Worm (Caenorhabditis elegans): ENCODE data around the gene T01B7.13.

The T01B7.13 gene

DNA sequence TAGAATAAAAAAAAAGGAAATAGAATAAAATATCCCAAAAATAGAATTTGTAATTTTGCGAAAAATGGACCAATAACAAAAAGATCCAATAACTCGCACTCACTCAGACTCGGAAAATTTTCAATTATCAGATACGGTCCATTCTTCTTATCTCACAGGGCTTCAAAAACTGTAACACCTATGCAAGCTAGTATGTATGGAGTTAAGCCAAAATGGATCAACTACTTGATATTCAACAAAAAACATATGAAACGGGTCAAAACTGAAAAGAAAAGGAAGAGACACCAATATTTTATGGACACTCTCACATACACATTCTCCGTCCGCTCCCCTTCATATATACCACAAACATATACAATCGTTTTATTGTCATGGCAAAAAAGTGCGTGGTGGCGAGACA is 29.6 kb upstream of the T01B7.13 start, which contains the start of gene C34C6.9:
Gene C34C6.9 (plus strand): TSS at position 301 of the 400 bp plus-strand sequence.
- no peak for TF ChIP-seq fkh-8 (tag; optimal IDR thresholded peaks at IDR 0.05)

DNA sequence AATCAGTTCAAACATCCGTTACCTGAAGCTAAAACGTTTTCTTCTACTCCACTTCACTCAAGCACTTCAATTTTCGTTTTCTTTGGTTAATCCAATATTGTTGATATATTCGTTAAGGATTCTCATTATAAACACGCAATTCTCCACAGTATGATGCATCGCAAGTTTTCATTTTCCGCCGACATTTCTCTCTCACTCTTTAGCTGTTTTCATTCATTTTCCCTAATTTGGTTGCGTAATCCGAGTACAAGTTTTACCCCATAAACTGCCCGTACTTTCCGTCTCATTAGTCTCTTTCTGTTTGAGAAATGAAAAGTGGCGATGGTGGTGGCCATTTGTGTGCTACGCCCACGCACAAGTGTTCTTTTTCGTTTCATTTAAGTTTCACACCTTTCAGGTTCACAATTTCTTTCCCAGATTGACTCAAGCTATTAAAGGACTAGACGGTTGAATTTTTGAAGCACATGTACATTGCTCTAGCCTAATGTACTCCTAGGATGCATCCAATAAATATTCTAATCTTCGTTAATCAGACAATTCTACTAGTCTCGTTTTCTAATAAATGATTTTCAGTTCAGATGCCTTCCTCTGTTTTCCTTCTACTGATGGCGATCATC is 23.7 kb upstream of the T01B7.13 start, which contains the start of gene C34C6.3:
Gene C34C6.3 (plus strand): TSS at position 567 of the 617 bp plus-strand sequence.
- TF ChIP-seq isw-1 (GFP tag; IDR thresholded peaks at IDR 0.05) (no peak), blmp-1 (tag; optimal IDR thresholded peaks at IDR 0.05) (peak; percentile 90)

DNA sequence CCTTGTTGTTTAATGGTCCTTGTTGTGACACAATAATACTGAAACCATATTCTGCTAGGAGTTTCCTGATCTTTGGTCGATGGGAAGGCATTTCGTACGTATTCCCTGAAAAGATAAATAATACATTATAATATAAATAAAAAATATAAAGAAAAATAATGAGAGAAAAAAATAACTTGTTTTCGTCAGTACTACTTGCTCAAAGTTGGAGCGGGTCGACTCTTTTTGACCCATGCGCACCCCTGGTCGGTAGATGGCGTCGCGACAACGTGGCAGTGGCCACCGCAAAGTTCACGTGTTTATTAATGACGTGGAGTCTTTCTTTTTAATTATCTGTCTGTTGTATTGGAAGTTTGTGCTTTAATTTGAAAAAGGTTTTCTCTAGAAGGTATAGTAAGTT is 19.4 kb upstream of the T01B7.13 start, which contains the start of gene C34C6.10:
Gene C34C6.10 (minus strand): TSS at position 101 of the 400 bp plus-strand sequence.
- TF ChIP-seq ces-1 (GFP tag; optimal IDR thresholded peaks at IDR 0.05) (no peak), ceh-63 (GFP tag; optimal IDR thresholded peaks at IDR 0.05) (no peak), ceh-82 (tag; optimal IDR thresholded peaks at IDR 0.05) (no peak), elt-2 (tag; optimal IDR thresholded peaks at IDR 0.05) (no peak), snu-23 (GFP tag; optimal IDR thresholded peaks at IDR 0.05) (no peak), dpl-1 (GFP tag; optimal IDR thresholded peaks at IDR 0.05) (no peak), aly-2 (tag; optimal IDR thresholded peaks at IDR 0.05) (no peak), swsn-7 (tag; optimal IDR thresholded peaks at IDR 0.05) (no peak), mab-9 (GFP tag; IDR thresholded peaks at IDR 0.05) (no peak), unc-130 (tag; optimal IDR thresholded peaks at IDR 0.05) (no peak)

DNA sequence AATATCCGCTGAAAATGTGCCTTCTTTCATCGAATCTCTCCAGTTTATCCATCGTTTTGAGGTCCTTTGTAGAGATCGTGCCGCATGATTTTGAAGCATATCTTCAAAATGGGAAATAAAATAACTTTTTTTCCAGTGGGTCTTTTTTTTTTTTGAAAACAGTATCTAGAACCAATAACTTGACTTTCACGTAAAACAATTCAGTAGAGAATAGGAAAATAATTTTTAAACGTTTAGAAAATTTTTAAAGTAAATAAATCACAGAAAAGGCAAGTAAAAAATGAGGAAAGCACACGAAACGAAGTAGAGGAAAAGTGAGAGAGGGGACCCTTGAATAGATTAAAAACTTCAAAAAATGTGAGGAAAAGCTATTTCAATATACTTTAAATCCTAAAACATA is 16.4 kb upstream of the T01B7.13 start, which contains the start of gene chdh-1:
Gene chdh-1 (minus strand): TSS at position 101 of the 400 bp plus-strand sequence.
- TF ChIP-seq C16A3.4 (tag; optimal IDR thresholded peaks at IDR 0.05), result no peak
- TF ChIP-seq ceh-8 (GFP tag; optimal IDR thresholded peaks at IDR 0.05), result no peak
- no peak for TF ChIP-seq nhr-19 (GFP tag; conservative IDR thresholded peaks at IDR 0.05)
- no peak for TF ChIP-seq lir-3 (tag; optimal IDR thresholded peaks at IDR 0.05; ENCODE audit: poor library complexity)
- TF ChIP-seq ceh-90 (tag; optimal IDR thresholded peaks at IDR 0.05), result no peak
- TF ChIP-seq dpl-1 (GFP tag; optimal IDR thresholded peaks at IDR 0.05), result no peak
- TF ChIP-seq vab-15 (tag; optimal IDR thresholded peaks at IDR 0.05), result no peak
- TF ChIP-seq F16B12.6 (tag; optimal IDR thresholded peaks at IDR 0.05), result no peak
- TF ChIP-seq zip-4 (GFP tag; optimal IDR thresholded peaks at IDR 0.05), result no peak
- TF ChIP-seq mdl-1 (tag; optimal IDR thresholded peaks at IDR 0.05), result no peak
- no peak for TF ChIP-seq nhr-90 (tag; optimal IDR thresholded peaks at IDR 0.05; ENCODE audit: poor library complexity)
- TF ChIP-seq nhr-85 (tag), result no peak
- TF ChIP-seq swsn-7 (tag; optimal IDR thresholded peaks at IDR 0.05), result no peak
- no peak for TF ChIP-seq unc-130 (tag; optimal IDR thresholded peaks at IDR 0.05)
- TF ChIP-seq aly-2 (tag; optimal IDR thresholded peaks at IDR 0.05), result no peak
- no peak for TF ChIP-seq egl-13 (tag; optimal IDR thresholded peaks at IDR 0.05)
- TF ChIP-seq blmp-1 (tag; optimal IDR thresholded peaks at IDR 0.05), result no peak
- TF ChIP-seq pax-3 (tag; optimal IDR thresholded peaks at IDR 0.05), result no peak
- TF ChIP-seq dsc-1 (tag; optimal IDR thresholded peaks at IDR 0.05), result no peak

DNA sequence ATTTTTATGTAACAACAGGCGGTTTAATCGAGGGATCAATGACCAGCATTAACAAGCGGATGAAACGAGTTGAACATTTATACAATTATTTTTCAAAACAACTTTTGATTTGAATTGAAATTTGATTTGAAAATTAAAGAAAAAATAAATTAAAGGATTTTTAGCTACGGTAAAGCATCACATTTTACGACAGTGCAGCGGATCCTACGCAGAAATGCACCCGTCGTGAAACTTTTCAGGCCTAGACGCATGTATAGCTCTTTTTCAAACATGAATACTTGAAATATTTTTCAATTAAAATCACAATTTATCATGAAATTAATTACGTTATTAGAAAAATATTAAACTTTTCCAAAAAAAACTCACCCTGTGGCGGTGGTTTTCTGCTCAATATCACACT is 14.1 kb upstream of the T01B7.13 start:
- TF ChIP-seq lin-15B (tag; optimal IDR thresholded peaks at IDR 0.05) (no peak), mdl-1 (tag; optimal IDR thresholded peaks at IDR 0.05) (no peak), mep-1 (tag; optimal IDR thresholded peaks at IDR 0.05) (peak; percentile 3), grh-1 (GFP tag; IDR thresholded peaks at IDR 0.05) (no peak), dpl-1 (GFP tag; optimal IDR thresholded peaks at IDR 0.05) (peak in 1 of 3 experiments; percentile 20), efl-1 (optimal IDR thresholded peaks at IDR 0.05) (peak in 1 of 2 experiments; percentile 6), efl-1 (GFP tag; optimal IDR thresholded peaks at IDR 0.05 in 1 of 2) (no peak), ztf-4 (tag; optimal IDR thresholded peaks at IDR 0.05) (no peak), fkh-4 (tag; optimal IDR thresholded peaks at IDR 0.05; ENCODE audit: borderline replicate concordance) (no peak), aly-2 (tag; optimal IDR thresholded peaks at IDR 0.05) (no peak), zag-1 (tag; optimal IDR thresholded peaks at IDR 0.05) (no peak), F16B12.6 (tag; optimal IDR thresholded peaks at IDR 0.05) (peak; percentile 63), Y116A8C.19 (tag; optimal IDR thresholded peaks at IDR 0.05; ENCODE audit: borderline replicate concordance) (no peak), nhr-28 (tag; optimal IDR thresholded peaks at IDR 0.05) (no peak), lsy-2 (tag; optimal IDR thresholded peaks at IDR 0.05) (peak; percentile 67 to 81), egl-13 (tag; optimal IDR thresholded peaks at IDR 0.05) (no peak), C04F5.9 (tag; optimal IDR thresholded peaks at IDR 0.05) (no peak), snpc-4 (tag; optimal IDR thresholded peaks at IDR 0.05) (no peak)

All from whole organism, L1 larva.